Fruit fly (Drosophila melanogaster) S2 (cell line): ENCODE measurements around the gene GstD8.

Source experiments
- CG8478 ChIP-seq: fragments of >200 bp; optimal IDR thresholded peaks from 2 replicates; lab custom pipeline; 2018
- CTCF ChIP-seq, 2 experiments: fragments of >200 bp; optimal IDR thresholded peaks; 2 replicates each; lab custom pipeline; 2018

GstD8 gene

DNA sequence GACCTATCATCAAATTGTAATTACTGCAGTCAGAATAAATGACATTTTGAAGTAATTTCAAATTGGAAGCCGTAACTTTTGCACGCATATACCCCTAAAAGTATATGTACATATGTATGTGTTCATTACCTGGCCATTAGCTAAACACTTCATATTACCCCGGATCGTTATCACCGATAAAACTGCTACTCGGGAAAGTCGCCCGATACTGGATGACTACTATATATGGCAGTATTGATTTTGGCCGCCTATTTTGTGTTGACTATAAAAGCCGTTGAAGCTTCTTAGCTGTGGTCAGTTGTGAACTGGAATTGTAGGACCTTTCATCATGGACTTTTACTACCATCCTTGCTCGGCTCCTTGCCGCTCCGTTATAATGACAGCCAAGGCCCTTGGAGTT lies at the start of gene GstD8:
Gene GstD8, plus strand, starts transcription at position 301 of the 400 bp plus-strand sequence.
- TF ChIP-seq CG8478 (no peak), CTCF (optimal IDR thresholded peaks at IDR 0.05; lab: Kevin White, UChicago) (no peak)

DNA sequence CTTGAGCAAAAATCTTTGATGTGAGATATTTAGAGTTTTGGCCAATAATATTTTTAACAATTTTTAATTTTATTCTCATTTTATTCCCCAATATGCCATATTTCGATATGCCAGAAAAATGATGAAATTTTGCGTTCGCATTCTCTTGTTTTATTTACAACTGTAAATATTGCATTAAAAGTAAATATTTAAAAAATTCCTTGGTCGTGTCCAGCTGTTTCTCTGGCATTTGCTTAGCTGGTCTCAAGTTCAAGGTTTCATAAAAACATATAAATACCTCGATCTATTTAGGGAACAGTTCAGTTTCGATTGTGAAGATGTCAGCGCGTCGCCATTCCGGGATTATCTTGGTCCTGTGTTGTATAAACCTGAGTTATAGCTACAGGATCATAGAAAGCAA lies 38.4 kb upstream of the GstD8 start, which contains the start of gene Sgsf:
Gene Sgsf, plus strand, starts transcription at position 301 of the 400 bp plus-strand sequence.
- TF ChIP-seq CTCF (optimal IDR thresholded peaks at IDR 0.05; lab: Kevin White, UChicago) (no peak), CG8478 (no peak)

DNA sequence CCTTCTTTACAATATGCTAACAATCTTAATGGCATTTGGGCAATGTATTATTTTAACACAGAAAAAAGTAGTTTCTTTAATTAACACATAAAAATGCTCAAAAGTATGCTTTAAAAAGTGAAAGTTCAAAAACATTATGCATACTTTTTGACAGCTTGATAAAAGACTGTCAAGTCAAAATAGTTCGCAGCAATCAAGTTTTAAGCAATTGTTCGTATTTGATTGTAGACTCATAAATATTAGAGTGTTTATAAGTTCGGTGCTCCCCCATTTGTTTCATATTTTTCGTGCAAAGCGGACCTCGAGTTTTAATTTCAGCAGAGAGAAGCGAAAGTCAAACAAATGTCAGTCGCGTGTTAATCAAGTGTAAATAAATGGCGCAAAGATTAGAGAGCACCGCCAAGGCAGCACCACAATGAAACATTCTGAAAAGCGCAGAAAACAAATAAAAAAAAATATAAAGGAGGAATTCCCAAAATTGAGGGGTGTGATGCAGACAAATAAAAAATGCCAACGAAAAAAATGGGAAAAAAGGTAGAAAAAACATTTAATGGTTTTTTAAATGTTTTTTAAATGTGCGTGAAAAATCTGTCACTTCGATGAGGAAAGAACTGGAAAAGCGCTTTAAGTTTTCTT lies 34.8 kb upstream of the GstD8 start:
- TF ChIP-seq CG8478 (no peak), CTCF (optimal IDR thresholded peaks at IDR 0.05; lab: Kevin White, UChicago) (no peak)

DNA sequence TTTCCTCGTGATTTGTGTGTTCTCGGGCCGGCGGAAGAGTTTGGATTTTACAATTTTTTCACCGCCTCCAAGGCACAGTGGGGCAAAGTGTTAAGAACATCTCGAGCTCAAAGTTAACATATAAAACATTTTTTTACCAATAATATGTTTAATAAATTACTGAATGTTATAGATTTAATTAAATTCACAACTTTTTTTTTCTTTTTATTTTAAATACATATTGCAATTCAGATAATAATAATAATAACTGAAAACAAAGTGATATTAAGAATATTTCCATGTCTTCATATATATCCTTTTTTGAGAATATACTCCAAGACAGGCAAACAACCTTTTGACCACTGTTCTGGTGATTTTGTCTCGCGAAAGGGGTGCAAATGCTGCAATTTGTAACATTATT lies 33.8 kb upstream of the GstD8 start:
- TF ChIP-seq CG8478 (no peak), CTCF (optimal IDR thresholded peaks at IDR 0.05; lab: Kevin White, UChicago) (no peak)

DNA sequence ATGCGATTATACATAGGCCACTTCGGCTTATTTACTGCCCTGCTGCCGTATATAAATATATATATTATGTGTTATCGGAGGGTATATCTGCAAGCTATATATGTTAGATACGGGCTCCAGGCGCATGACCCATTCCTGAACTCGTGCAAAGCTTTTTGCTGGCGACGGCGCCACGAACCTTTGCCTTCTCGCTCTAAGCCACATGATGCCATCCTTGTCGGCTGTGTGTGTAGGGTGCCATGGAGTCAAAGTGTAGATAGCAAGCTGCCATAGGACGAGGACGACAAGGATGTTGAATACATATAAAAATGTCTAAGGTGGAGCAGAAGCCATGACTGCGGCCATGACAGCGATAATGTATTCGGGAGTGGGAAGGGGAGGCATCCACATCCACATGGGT lies 32.1 kb upstream of the GstD8 start:
- no peak for TF ChIP-seq CG8478
- TF ChIP-seq CTCF (optimal IDR thresholded peaks at IDR 0.05; lab: Kevin White, UChicago), result no peak

DNA sequence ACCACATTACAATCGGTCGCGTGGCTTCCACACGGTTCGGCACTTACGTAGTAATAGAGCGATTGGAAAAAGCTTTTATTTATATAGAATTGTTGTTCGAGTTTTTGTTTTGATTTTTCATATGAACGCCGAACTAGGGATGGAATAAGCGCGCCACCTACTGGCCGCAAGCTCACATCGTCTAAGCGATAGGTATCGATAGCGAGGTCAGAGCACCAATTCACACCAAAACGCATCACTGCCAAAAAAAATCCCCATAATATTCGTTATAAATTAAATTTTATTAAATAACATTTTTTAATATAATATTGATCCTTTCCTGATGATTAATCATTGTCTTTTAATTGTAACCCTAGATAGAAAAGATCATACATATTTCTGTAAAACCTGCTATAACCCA lies 29.3 kb upstream of the GstD8 start, which contains the start of gene CG10038:
Gene CG10038, minus strand, starts transcription at position 148 of the 400 bp plus-strand sequence.
- TF ChIP-seq CTCF (optimal IDR thresholded peaks at IDR 0.05; lab: Kevin White, UChicago) (peak; percentile 57 to 85), CG8478 (no peak)

DNA sequence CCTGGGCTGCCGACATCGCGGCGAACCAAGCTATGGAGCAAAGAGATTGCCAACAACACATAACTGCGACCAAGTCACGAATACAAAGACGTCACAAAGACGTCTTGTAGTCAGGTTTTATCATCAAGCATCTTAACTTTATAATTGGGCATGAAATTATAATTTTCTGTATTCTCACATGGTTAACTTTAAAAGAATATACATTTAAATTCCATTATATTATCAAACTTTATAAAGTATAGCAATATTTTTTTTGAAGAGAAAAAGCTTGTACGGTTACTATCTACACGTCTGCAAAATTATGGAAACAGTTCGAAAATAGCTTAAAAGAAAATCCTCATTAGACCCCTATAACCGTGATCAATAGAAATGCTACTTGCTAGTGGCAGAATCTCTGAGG lies 27.8 kb upstream of the GstD8 start, which contains the start of gene CG10041:
Gene CG10041, minus strand, starts transcription at position 101 of the 400 bp plus-strand sequence.
- TF ChIP-seq CTCF (optimal IDR thresholded peaks at IDR 0.05; lab: Kevin White, UChicago), result no peak
- no peak for TF ChIP-seq CG8478

DNA sequence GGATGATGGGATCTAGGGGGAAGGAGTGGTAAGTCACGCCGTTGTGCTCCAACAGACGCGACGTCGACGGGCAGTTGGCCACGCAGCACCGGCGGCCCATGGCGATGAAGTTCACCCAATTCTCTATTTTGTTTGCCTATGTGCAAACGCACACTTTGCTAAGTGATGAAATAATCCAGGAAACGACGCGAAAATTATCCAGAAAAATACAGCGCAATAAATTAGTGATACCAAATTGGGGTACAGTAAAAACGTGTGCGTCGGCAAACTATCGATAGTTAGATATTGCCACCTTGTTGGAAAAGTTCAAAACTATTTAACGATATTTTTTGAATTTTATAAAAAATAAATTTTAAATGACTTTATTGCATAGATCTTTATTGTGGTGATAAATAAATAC lies 23.8 kb upstream of the GstD8 start, which contains the start of gene MBD-R2:
Gene MBD-R2, minus strand, starts transcription at position 222 of the 400 bp plus-strand sequence.
- TF ChIP-seq CTCF (optimal IDR thresholded peaks at IDR 0.05; lab: Kevin White, UChicago), result peak in 1 of 2 experiments; percentile 29
- TF ChIP-seq CG8478, result no peak

DNA sequence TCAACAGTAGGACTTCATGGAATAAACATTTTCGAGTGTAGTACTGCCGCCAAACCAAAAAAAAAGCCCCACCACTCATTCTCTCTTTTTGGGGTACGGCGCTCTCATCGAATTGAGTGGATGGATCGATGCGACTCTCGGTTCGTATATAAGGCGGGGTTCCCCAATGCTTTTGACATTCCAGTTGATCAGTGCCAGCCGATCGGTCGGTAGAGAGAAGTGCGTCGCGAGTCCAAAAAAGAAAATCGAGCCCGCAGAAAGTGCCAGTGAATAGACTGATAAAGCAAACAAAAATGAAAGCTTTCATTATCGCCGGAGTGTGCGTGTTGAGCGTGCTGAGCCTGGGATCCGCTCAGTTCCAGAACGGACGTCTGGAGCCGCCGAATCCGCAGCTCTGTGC lies 20.0 kb upstream of the GstD8 start, which contains the start of gene CG4115:
Gene CG4115, plus strand, starts transcription at position 172 of the 400 bp plus-strand sequence.
- TF ChIP-seq CTCF (optimal IDR thresholded peaks at IDR 0.05; lab: Kevin White, UChicago) (no peak), CG8478 (no peak)

DNA sequence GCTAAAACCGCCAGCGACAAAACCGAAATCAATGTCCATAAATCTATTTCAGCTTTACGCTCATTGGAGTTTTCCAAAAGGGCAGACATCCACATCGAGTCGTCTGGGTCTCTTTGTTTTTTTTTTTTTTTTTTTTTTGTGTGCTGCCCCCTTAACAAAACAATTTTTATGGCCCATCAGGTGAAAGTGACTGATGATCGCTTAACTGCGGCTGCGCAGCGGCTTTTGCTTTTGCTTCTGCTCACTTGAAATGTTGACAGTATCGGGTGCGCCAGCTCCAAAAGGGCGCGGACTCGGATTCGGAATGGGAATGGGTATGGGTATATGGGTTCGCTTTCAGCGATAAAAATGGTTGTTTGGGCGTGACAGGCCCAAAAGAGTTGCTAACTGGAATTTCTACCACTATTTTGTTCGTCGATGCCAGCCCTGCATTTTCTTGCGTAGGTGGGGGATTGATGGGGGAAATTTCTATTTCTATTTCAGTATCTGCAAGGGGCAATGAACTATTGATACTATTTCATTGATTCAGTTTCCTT lies 17.8 kb upstream of the GstD8 start:
- TF ChIP-seq CG8478 (no peak), CTCF (optimal IDR thresholded peaks at IDR 0.05; lab: Kevin White, UChicago) (no peak)

DNA sequence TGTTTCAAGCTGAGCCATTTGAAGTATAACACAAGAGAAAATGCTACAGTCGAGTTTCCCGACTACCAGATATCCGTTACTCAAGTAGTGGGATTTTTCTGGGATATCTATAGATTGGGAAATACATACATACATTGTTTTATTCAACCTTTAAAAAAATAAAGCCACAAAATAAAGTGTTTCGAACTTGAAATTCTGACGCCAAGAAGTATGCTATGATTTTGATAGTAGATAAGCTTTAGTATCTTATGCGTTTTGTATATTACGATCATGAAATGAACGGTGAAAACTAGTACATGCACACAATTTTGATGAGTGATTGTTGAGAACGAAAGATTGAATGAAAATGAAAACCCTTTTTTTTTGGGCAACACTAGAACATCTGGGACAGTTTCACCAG lies 16.3 kb upstream of the GstD8 start:
- TF ChIP-seq CG8478, result no peak
- no peak for TF ChIP-seq CTCF (optimal IDR thresholded peaks at IDR 0.05; lab: Kevin White, UChicago)

DNA sequence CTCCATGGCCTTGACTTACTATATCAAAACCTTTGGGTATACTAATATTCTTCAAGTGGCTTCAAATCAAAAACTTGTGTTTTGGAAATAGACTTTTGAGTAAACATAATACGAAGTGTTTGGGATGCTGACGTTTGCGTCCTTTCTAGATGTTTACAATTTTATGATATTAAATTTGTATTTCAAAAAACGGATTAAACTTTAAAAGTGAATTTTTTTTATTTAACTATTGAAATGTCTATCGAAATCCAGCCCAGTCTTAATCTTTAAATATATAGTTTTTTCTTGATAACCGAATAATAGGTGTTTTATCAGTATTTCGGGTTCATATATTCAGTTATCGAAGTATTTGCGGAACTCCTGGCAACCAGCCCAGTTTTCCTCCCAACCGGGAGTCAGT lies 15.2 kb upstream of the GstD8 start, which contains the start of gene Tim17a1:
Gene Tim17a1, minus strand, starts transcription at position 101 of the 400 bp plus-strand sequence.
- TF ChIP-seq CG8478, result no peak

DNA sequence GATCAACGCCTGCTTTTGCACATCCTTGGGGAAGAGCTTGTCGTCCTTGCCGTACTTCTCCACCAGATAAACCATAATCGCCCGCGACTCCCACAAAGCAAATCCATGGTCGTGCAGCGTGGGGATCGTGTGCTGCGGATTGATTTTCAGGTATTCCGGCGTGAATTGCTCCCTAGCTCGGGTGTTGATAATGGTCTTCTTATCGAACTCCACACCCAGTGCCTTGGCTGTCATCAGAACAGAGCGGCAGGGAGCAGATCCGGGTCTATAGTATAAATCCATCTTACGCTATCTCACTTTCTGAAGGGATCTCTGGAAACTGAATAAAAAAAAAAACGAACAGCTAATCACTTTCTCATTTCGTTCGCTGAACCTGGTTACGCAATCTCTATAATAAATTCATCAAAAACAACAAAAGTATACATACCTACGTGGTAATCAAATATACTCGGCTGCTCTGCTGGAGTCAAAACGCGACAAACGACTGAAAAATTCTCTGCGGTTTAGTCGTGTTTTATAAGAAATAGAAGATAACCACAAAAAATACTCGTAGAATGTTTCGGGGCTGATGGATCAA lies 14.5 kb upstream of the GstD8 start, which contains the start of gene GstD10:
Gene GstD10, minus strand, starts transcription at position 472 of the 577 bp plus-strand sequence.
- TF ChIP-seq CG8478 (no peak), CTCF (optimal IDR thresholded peaks at IDR 0.05; lab: Kevin White, UChicago) (no peak)

DNA sequence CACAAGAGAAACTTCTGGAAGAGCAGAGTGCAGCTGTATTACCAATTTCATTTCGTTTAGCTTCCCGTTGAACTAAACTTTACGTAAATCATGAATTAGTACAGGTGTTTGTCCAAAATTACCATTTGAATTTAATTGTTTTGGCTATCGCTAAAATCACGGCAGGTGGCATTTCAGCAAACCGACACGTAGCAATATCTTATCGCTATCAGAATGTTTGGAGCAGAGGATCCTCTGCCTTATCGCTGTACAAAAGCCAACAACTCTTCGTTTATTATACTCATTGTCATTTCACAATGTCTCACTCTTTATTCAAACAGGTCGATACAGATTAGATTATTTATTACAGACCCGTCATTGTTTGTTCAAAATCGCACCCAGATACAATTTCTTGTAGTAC lies 13.9 kb upstream of the GstD8 start:
- no peak for TF ChIP-seq CTCF (optimal IDR thresholded peaks at IDR 0.05; lab: Kevin White, UChicago)
- no peak for TF ChIP-seq CG8478

DNA sequence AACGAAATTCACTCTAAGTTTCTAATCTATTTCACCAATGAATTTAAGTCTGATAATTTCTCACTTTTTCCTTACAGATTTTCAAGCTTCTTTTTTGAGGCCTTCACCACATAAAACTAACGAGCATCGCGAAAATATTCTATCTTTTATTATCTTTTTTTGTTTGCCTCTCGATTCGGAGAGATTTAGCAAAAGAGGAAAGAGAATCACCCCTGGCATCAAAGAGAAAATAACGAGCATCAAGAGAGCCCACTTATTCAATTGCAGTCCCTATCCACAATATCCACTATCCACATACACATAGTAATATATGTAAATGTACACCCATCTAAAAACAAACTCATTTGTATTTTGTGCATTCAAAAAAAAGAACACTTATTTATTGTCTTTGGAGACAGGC lies 12.3 kb upstream of the GstD8 start, which contains the start of gene GstD9:
Gene GstD9, minus strand, starts transcription at position 101 of the 400 bp plus-strand sequence.
- no peak for TF ChIP-seq CG8478
- no peak for TF ChIP-seq CTCF (optimal IDR thresholded peaks at IDR 0.05; lab: Kevin White, UChicago)
